Worm (Caenorhabditis elegans) whole organism, young adult: ENCODE measurements around the gene gbb-2.
A peak's percentile ranks its signal among the peaks of the same experiment; 100 is the strongest.

Source experiments
- B0261.1 ChIP-seq: sonication (generic microtip); optimal IDR thresholded peaks from 2 replicates; lab custom pipeline; 2016; ENCODE audit warnings: mild to moderate bottlenecking, missing genetic modification characterization, moderate library complexity, missing compliant biosample characterization
- F23B12.7 ChIP-seq: sonication (generic microtip); optimal IDR thresholded peaks from 2 replicates; lab custom pipeline; 2017; ENCODE audit warnings: missing genetic modification characterization, mild to moderate bottlenecking, missing compliant biosample characterization, antibody characterized with exemption, moderate library complexity; ENCODE audit not compliant: insufficient read depth
- F33H1.4 ChIP-seq: fragments of 200-800 bp; sonication (Bioruptor generic); IDR thresholded peaks from 2 replicates; pipeline ENCODE4 v1.3.6; 2022; ENCODE audit warnings: missing genetic modification reagents, missing genetic modification characterization, missing compliant biosample characterization
- F55B11.4 ChIP-seq: sonication (generic microtip); optimal IDR thresholded peaks from 2 replicates; lab custom pipeline; 2016; ENCODE audit warnings: missing compliant biosample characterization, missing genetic modification characterization, borderline replicate concordance; ENCODE audit not compliant: insufficient read depth
- Y56A3A.18 ChIP-seq: fragments of 200-800 bp; sonication (Bioruptor generic); IDR thresholded peaks from 2 replicates; pipeline ENCODE4 v1.3.6; 2022; ENCODE audit warnings: missing genetic modification reagents, missing genetic modification characterization, missing compliant biosample characterization
- Y79H2A.3 ChIP-seq: fragments of 200-800 bp; sonication (Bioruptor generic); conservative IDR thresholded peaks from 2 replicates; pipeline ENCODE4 v1.3.6; 2022; ENCODE audit warnings: missing genetic modification reagents, missing genetic modification characterization, missing compliant biosample characterization
- Y95B8A.8 ChIP-seq: fragments of 200-800 bp; sonication (Bioruptor generic); IDR thresholded peaks from 2 replicates; pipeline ENCODE4 v1.3.6; 2022; ENCODE audit warnings: missing genetic modification reagents, missing genetic modification characterization, missing compliant biosample characterization
- aptf-2 ChIP-seq: fragments of 200-800 bp; sonication (Bioruptor generic); conservative IDR thresholded peaks from 2 replicates; pipeline ENCODE4 v1.3.6; 2022; ENCODE audit warnings: missing genetic modification reagents, missing genetic modification characterization, missing compliant biosample characterization
- atf-7 ChIP-seq: sonication (generic microtip); optimal IDR thresholded peaks from 2 replicates; lab custom pipeline; 2017; ENCODE audit warnings: mild to moderate bottlenecking, missing genetic modification characterization, missing compliant biosample characterization
- ceh-58 ChIP-seq: fragments of 200-800 bp; sonication (Bioruptor generic); IDR thresholded peaks from 2 replicates; pipeline ENCODE4 v1.3.6; 2022; ENCODE audit warnings: missing genetic modification characterization, missing compliant biosample characterization
- ceh-79 ChIP-seq: sonication (generic microtip); optimal IDR thresholded peaks from 2 replicates; lab custom pipeline; 2017; ENCODE audit warnings: mild to moderate bottlenecking, missing genetic modification characterization, missing compliant biosample characterization
- ceh-91 ChIP-seq: fragments of 200-800 bp; sonication (Bioruptor generic); IDR thresholded peaks from 2 replicates; pipeline ENCODE4 v1.3.6; 2022; ENCODE audit warnings: missing genetic modification reagents, missing genetic modification characterization, missing compliant biosample characterization
- chd-7 ChIP-seq: sonication (generic microtip); optimal IDR thresholded peaks from 2 replicates; lab custom pipeline; 2016; ENCODE audit warnings: mild to moderate bottlenecking, missing genetic modification characterization, moderate library complexity, missing compliant biosample characterization
- ekl-4 ChIP-seq: fragments of 200-800 bp; sonication (Bioruptor generic); IDR thresholded peaks from 2 replicates; pipeline ENCODE4 v1.3.6; 2022; ENCODE audit warnings: missing genetic modification reagents, missing genetic modification characterization, missing compliant biosample characterization
- gei-17 ChIP-seq: fragments of 200-800 bp; sonication (Bioruptor generic); optimal IDR thresholded peaks from 2 replicates; lab custom pipeline; 2018; ENCODE audit warnings: mild to moderate bottlenecking, missing genetic modification characterization, missing compliant biosample characterization
- him-1 ChIP-seq: sonication (generic microtip); optimal IDR thresholded peaks from 2 replicates; lab custom pipeline; 2016; ENCODE audit warnings: missing genotype, missing genetic modification reagents, missing genetic modification characterization, missing compliant biosample characterization
- hlh-26 ChIP-seq: fragments of 200-800 bp; sonication (Bioruptor generic); conservative IDR thresholded peaks from 2 replicates; pipeline ENCODE4 v1.3.6; 2022; ENCODE audit warnings: missing genetic modification reagents, missing genetic modification characterization, missing compliant biosample characterization
- hrde-1 ChIP-seq: sonication (generic microtip); optimal IDR thresholded peaks from 2 replicates; lab custom pipeline; 2016; ENCODE audit warnings: missing genetic modification characterization, mild to moderate bottlenecking, missing compliant biosample characterization, moderate library complexity, missing genotype, missing genetic modification reagents, borderline replicate concordance
- let-526 ChIP-seq: fragments of 200-800 bp; sonication (Bioruptor generic); IDR thresholded peaks from 2 replicates; pipeline ENCODE4 v1.3.6; 2022; ENCODE audit warnings: missing genetic modification reagents, missing genetic modification characterization, missing compliant biosample characterization
- lir-1 ChIP-seq: fragments of 200-800 bp; sonication (Bioruptor generic); conservative IDR thresholded peaks from 2 replicates; pipeline ENCODE4 v1.3.6; 2022; ENCODE audit warnings: missing genetic modification reagents, missing genetic modification characterization, missing compliant biosample characterization
- lsy-27 ChIP-seq: sonication (generic microtip); optimal IDR thresholded peaks from 2 replicates; lab custom pipeline; 2017; ENCODE audit warnings: missing genetic modification characterization, mild to moderate bottlenecking, missing compliant biosample characterization, antibody characterized with exemption, missing genotype, borderline replicate concordance; ENCODE audit not compliant: insufficient read depth
- madf-10 ChIP-seq: sonication (generic microtip); optimal IDR thresholded peaks from 2 replicates; lab custom pipeline; 2016; ENCODE audit warnings: mild to moderate bottlenecking, missing genetic modification characterization, missing compliant biosample characterization
- mcd-1 ChIP-seq: fragments of 200-800 bp; sonication (Bioruptor generic); IDR thresholded peaks from 2 replicates; pipeline ENCODE4 v1.3.6; 2022; ENCODE audit warnings: missing genetic modification reagents, missing genetic modification characterization, missing compliant biosample characterization
- mel-28 ChIP-seq: sonication (generic microtip); optimal IDR thresholded peaks from 2 replicates; lab custom pipeline; 2016; ENCODE audit warnings: borderline replicate concordance, mild to moderate bottlenecking, missing genetic modification characterization, missing compliant biosample characterization
- mes-4 ChIP-seq: sonication (generic microtip); optimal IDR thresholded peaks from 2 replicates; lab custom pipeline; 2016; ENCODE audit warnings: missing genotype, missing genetic modification characterization, missing compliant biosample characterization
- nfyb-1 ChIP-seq: fragments of 200-800 bp; sonication (Bioruptor generic); IDR thresholded peaks from 2 replicates; pipeline ENCODE4 v1.3.6; 2022; ENCODE audit warnings: missing genetic modification reagents, missing genetic modification characterization, missing compliant biosample characterization
- nhr-90 ChIP-seq: sonication (generic microtip); optimal IDR thresholded peaks from 2 replicates; lab custom pipeline; 2016; ENCODE audit warnings: missing genotype, mild to moderate bottlenecking, missing genetic modification characterization, missing compliant biosample characterization
- sea-2 ChIP-seq: fragments of 200-800 bp; sonication (Bioruptor generic); IDR thresholded peaks from 2 replicates; pipeline ENCODE4 v1.3.6; 2022; ENCODE audit warnings: missing genetic modification characterization, missing compliant biosample characterization
- snpc-1.1 ChIP-seq: sonication (generic microtip); optimal IDR thresholded peaks from 2 replicates; lab custom pipeline; 2017; ENCODE audit warnings: missing genetic modification characterization, mild to moderate bottlenecking, missing compliant biosample characterization, antibody characterized with exemption, moderate library complexity, missing genotype, missing genetic modification reagents; ENCODE audit not compliant: insufficient read depth
- snpc-3.4 ChIP-seq: sonication (generic microtip); optimal IDR thresholded peaks from 2 replicates; lab custom pipeline; 2017; ENCODE audit warnings: missing genetic modification characterization, mild to moderate bottlenecking, missing compliant biosample characterization, antibody characterized with exemption, moderate library complexity, missing genotype, missing genetic modification reagents
- snpc-4 ChIP-seq, 5 experiments: fragments of 150-350 bp in 1 of 5; sonication (generic microtip) in 4 of 5; optimal IDR thresholded peaks; 2 replicates each; lab custom pipeline; 2014 to 2018; ENCODE audit warnings: missing genetic modification characterization in 5 of 5, missing biosample characterization in 3 of 5, antibody characterized with exemption in 2 of 5, mild to moderate bottlenecking in 2 of 5, missing compliant biosample characterization in 2 of 5, missing genotype in 2 of 5, moderate library complexity in 2 of 5, missing genetic modification reagents in 1 of 5
- somi-1 ChIP-seq: fragments of 200-800 bp; sonication (Bioruptor generic); optimal IDR thresholded peaks from 2 replicates; lab custom pipeline; 2018; ENCODE audit warnings: mild to moderate bottlenecking, missing genetic modification characterization, missing compliant biosample characterization
- sptf-2 ChIP-seq: fragments of 200-800 bp; sonication (Bioruptor generic); optimal IDR thresholded peaks from 2 replicates; lab custom pipeline; 2018; ENCODE audit warnings: mild to moderate bottlenecking, missing genetic modification characterization, missing compliant biosample characterization
- tbp1 ChIP-seq: fragments of 200-800 bp; sonication (Bioruptor generic); optimal IDR thresholded peaks from 2 replicates; lab custom pipeline; 2018; ENCODE audit warnings: mild to moderate bottlenecking, missing genetic modification characterization, missing compliant biosample characterization
- ztf-22 ChIP-seq: fragments of 200-800 bp; sonication (Bioruptor generic); optimal IDR thresholded peaks from 2 replicates; lab custom pipeline; 2018; ENCODE audit warnings: mild to moderate bottlenecking, missing genetic modification characterization, moderate library complexity, missing compliant biosample characterization
- ztf-6 ChIP-seq: fragments of 200-800 bp; sonication (Bioruptor generic); IDR thresholded peaks from 2 replicates; pipeline ENCODE4 v1.3.6; 2022; ENCODE audit warnings: missing genetic modification reagents, missing genetic modification characterization, missing compliant biosample characterization

Gene gbb-2

DNA sequence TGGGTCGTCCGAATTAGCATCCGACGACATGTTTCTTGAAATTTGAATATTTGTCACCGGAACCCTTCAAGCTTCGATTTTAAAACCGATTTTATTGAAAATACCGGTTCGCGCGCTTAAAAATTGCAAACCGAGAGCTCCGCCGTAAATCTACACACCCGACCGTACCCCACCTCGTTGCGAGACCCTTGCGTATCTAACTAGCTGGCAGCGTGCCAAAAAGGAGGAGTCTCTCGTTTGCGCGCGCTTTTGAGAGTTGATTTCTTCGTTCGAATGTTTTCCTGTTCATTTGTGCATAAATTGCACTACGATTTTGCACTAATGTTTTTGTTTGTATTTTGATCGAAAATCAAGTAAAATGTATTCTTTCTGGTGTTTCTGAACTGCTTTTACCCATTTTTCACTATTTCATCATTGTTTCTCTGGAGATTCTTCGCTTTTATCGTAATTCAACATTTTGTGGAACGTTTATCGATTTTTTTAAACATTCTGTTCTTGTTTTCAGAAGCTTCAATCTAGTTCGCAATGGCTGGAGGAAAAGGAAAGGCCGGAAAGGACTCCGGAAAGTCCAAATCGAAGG is 60.7 kb downstream of the gbb-2 start, which contains the start of the genes wapl-1 and htz-1 (continued):
- TF ChIP-seq snpc-4 (GFP tag; optimal IDR thresholded peaks at IDR 0.05; lab: Kevin White, UChicago) (peak; percentile 23), snpc-4 (tag; optimal IDR thresholded peaks at IDR 0.05; lab: Kevin White, UChicago) (peak; percentile 73 to 85 (median 83)), hlh-26 (GFP tag; lab: Robert Waterston, UW) (no peak), atf-7 (peak; percentile 72), lsy-27 (tag; lab: Kevin White, UChicago) (peak; percentile 63), madf-10 (tag; lab: Kevin White, UChicago) (peak; percentile 65), gei-17 (peak; percentile 27), nhr-90 (tag; lab: Kevin White, UChicago) (no peak), Y79H2A.3 (peak; percentile 70; the same call in 1 of the 2 replicates), mes-4 (no peak), ztf-6 (GFP tag; lab: Robert Waterston, UW) (no peak; the same call in 1 of the 2 replicates), let-526 (GFP tag; lab: Robert Waterston, UW) (peak; percentile 20; the same call in 1 of the 2 replicates), Y56A3A.18 (GFP tag; lab: Robert Waterston, UW) (peak; percentile 60; the same call in 1 of the 2 replicates), ekl-4 (GFP tag; lab: Robert Waterston, UW) (peak; percentile 94), nfyb-1 (GFP tag; lab: Robert Waterston, UW) (peak; percentile 93), lir-1 (GFP tag; lab: Robert Waterston, UW) (peak; percentile 90), ceh-79 (tag; lab: Kevin White, UChicago) (no peak), tbp1 (GFP tag; lab: Kevin White, UChicago) (peak; percentile 76), sea-2 (GFP tag; lab: Robert Waterston, UW) (no peak), sptf-2 (no peak), Y95B8A.8 (GFP tag; lab: Robert Waterston, UW) (peak; percentile 93), mel-28 (tag; lab: Kevin White, UChicago) (no peak), him-1 (tag; lab: Kevin White, UChicago) (no peak), F23B12.7 (tag; lab: Kevin White, UChicago) (peak; percentile 58), ztf-22 (GFP tag; lab: Kevin White, UChicago) (no peak), snpc-3.4 (tag; lab: Kevin White, UChicago) (peak; percentile 90), aptf-2 (GFP tag; lab: Robert Waterston, UW) (no peak), F55B11.4 (tag; lab: Kevin White, UChicago) (no peak), hrde-1 (no peak), snpc-1.1 (peak; percentile 45), somi-1 (peak; percentile 54)
- TF ChIP-seq, all 124 proteins: peak for 75

DNA sequence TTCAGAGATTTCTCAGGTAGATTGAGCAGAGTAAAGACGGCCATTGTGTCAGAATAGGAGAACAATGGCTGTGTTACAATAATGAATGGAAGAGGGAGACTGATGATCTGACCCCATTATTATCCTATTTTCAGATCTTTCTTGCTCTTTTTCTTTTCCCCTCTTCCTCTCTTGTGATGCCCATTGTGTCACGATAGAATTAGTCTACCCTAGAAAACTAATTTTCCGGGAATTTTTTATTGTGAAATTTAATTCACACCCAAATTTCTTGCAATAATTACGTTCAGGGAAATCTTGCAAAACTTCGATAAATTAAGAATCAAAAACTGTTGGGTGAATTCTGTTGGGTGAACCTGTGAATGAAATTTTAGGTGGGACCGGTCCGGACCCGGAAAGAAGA is 65.5 kb downstream of the gbb-2 start, which contains the start of gene fbxb-75:
Gene fbxb-75 (minus strand): TSS at position 101 of the 400 bp plus-strand sequence.
- no peak for TF ChIP-seq mes-4
- no peak for TF ChIP-seq tbp1 (GFP tag; lab: Kevin White, UChicago)
- TF ChIP-seq B0261.1 = no peak
- TF ChIP-seq chd-7 (tag; lab: Kevin White, UChicago) = no peak
- TF ChIP-seq F33H1.4 = no peak
- TF ChIP-seq madf-10 (tag; lab: Kevin White, UChicago) = no peak
- TF ChIP-seq, all 124 proteins: peak for 0

DNA sequence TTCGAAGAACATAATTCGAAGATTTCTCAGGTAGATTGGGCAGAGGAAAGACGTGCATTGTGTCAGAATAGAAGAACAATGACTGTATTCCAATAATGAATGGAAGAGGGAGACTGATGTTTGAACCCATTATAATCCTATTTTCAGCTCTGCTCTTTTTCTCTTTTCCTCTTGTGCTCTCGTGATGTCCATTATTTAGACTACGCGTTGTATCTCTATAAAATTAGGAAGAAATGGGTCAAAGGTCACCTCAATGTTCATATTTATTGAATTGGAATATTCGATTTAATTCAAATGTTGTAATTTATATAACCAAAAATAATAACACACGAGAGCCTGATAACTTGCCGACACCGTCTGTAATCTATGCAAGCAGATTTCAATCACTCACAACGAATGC is 67.4 kb downstream of the gbb-2 start, which contains the start of gene fbxb-74:
Gene fbxb-74 (minus strand): TSS at position 101 of the 400 bp plus-strand sequence.
- TF ChIP-seq ceh-58 (GFP tag; lab: Robert Waterston, UW) = no peak
- no peak for TF ChIP-seq mcd-1
- TF ChIP-seq ceh-91 (GFP tag; lab: Robert Waterston, UW) = no peak
